Fruit fly (Drosophila melanogaster): Measurements from ENCODE around the gene CG7341.
A peak's percentile ranks its signal among the peaks of the same experiment; 100 is the strongest.

DNA sequence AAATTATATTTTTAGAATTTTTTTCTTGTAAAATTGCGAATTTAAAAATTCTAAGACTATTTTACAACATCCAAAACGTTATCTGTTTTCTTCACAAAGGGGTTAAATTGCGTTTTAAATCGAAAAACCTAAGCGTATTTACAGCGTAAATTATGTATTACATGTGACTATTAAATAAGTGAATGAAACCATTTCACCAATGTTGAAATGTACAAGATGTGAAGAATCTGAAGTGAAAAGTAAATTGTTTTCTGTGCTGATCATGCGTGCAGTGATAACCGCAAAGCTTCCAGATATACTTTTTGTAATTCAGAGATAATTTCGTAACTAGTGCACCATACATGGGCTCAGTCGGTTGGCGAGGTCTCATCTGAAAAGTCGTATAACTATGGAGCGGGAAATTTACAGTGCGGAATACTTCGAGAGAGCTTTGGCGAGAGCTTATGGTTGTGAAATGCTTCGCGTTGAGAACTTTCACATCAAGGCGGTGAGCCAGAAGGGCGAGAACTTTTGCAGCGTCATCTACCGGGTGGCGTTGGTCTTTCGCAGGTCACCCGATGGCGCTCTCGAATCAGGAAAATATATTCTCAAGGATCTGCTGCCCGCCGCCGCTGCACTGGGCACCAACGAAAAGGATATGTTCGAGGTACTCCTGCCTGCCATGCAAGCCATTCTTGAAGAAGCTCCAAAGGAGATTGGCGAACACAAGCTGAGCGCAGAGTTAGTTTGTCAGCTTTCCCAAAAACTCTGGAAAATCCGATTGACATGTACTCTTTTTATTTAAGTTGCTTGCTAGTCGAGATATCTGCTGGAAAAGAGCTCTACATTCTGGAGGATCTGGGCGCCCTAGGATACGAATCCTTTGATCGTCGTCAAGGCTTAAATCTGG, 1.5 kb downstream of the CG7341 start:
- TF ChIP-seq pad (GFP tag; optimal IDR thresholded peaks at IDR 0.05) (peak; percentile 37), Crg-1 (GFP tag; optimal IDR thresholded peaks at IDR 0.05) (peak; percentile 52), CG7045 (GFP tag; optimal IDR thresholded peaks at IDR 0.05) (no peak), CG11617 (GFP tag; optimal IDR thresholded peaks at IDR 0.05) (peak; percentile 75), CG7101 (tag; optimal IDR thresholded peaks at IDR 0.05) (peak; percentile 52)
